Worm (Caenorhabditis elegans): ENCODE results near the gene clec-210.

ce11 chrV:3151862-3152261, 33.7 kb downstream of the clec-210 start, which contains the start of gene srab-6:
- no peak for TF ChIP-seq ama-1 (optimal IDR thresholded peaks at IDR 0.05)
- no peak for TF ChIP-seq ama-1 (GFP tag; optimal IDR thresholded peaks at IDR 0.05)
- TF ChIP-seq unc-130 (GFP tag; optimal IDR thresholded peaks at IDR 0.05) = no peak

Measured in whole organism, young adult.